Worm (Caenorhabditis elegans) whole organism, late embryonic: Measurements from ENCODE around the gene ZK1290.11.

ENCODE experiments used
- ceh-24 ChIP-seq: sonication (generic microtip); optimal IDR thresholded peaks from 2 replicates; lab custom pipeline; 2016; ENCODE audit warnings: mild to moderate bottlenecking, missing genetic modification characterization, missing compliant biosample characterization
- fkh-10 ChIP-seq: fragments of 150-350 bp; optimal IDR thresholded peaks from 2 replicates; lab custom pipeline; 2014; ENCODE audit warnings: missing biosample characterization, missing genetic modification reagents, missing genetic modification characterization
- fkh-6 ChIP-seq: sonication (generic microtip); optimal IDR thresholded peaks from 2 replicates; lab custom pipeline; 2016; ENCODE audit warnings: missing genetic modification characterization, missing compliant biosample characterization
- hlh-6 ChIP-seq: sonication (generic microtip); optimal IDR thresholded peaks from 2 replicates; lab custom pipeline; 2016; ENCODE audit warnings: missing genotype, missing genetic modification characterization, missing compliant biosample characterization
- nhr-11 ChIP-seq: fragments of 150-350 bp; optimal IDR thresholded peaks from 2 replicates; lab custom pipeline; 2014; ENCODE audit warnings: missing biosample characterization, missing genetic modification characterization
- pax-1 ChIP-seq: fragments of 150-350 bp; optimal IDR thresholded peaks from 2 replicates; lab custom pipeline; 2014; ENCODE audit warnings: missing biosample characterization, missing genetic modification characterization
- pros-1 ChIP-seq: fragments of 150-350 bp; optimal IDR thresholded peaks from 2 replicates; lab custom pipeline; 2014; ENCODE audit warnings: missing biosample characterization, missing genetic modification reagents, missing genetic modification characterization
- unc-42 ChIP-seq: sonication (generic microtip); optimal IDR thresholded peaks from 2 replicates; lab custom pipeline; 2016; ENCODE audit warnings: missing genotype, missing genetic modification characterization, missing compliant biosample characterization

ce11 chrII:7593227-7593626 lies 31.8 kb upstream of the ZK1290.11 start:
- TF ChIP-seq nhr-11 (tag; lab: Kevin White, UChicago), result no peak
- TF ChIP-seq fkh-6 (tag; lab: Kevin White, UChicago), result no peak
- TF ChIP-seq ceh-24 (tag; lab: Kevin White, UChicago), result no peak
- TF ChIP-seq pros-1 (tag; lab: Kevin White, UChicago), result no peak
- TF ChIP-seq fkh-10 (GFP tag; lab: Kevin White, UChicago), result no peak
- peak; percentile 28 for TF ChIP-seq unc-42
- no peak for TF ChIP-seq pax-1 (tag; lab: Kevin White, UChicago)
- no peak for TF ChIP-seq hlh-6 (tag; lab: Kevin White, UChicago)
